Fruit fly (Drosophila melanogaster): ENCODE measurements around the gene lost.

Gene lost

dm6 chr3R:4387490-4387889 lies 15.4 kb upstream of the lost start, which contains the start of gene tub (continued):
- no peak for TF ChIP-seq ham (GFP tag; IDR thresholded peaks at IDR 0.05)
- peak; percentile 8 for TF ChIP-seq NK7.1 (GFP tag; optimal IDR thresholded peaks at IDR 0.05)
- no peak for TF ChIP-seq CG18619 (GFP tag; optimal IDR thresholded peaks at IDR 0.05)
- peak; percentile 1 for TF ChIP-seq chn (GFP tag; optimal IDR thresholded peaks at IDR 0.05)
- TF ChIP-seq CTCF (GFP tag; optimal IDR thresholded peaks at IDR 0.05), result peak; percentile 84
- no peak for TF ChIP-seq CG2202 (tag; optimal IDR thresholded peaks at IDR 0.05)
- TF ChIP-seq CG10462 (GFP tag; optimal IDR thresholded peaks at IDR 0.05), result no peak
- peak; percentile 34 for TF ChIP-seq Xrp1 (GFP tag; IDR thresholded peaks at IDR 0.05)
- TF ChIP-seq exex (tag; optimal IDR thresholded peaks at IDR 0.05), result no peak
- TF ChIP-seq CG34422 (GFP tag; IDR thresholded peaks at IDR 0.05), result no peak
- no peak for TF ChIP-seq HLH4C (GFP tag; IDR thresholded peaks at IDR 0.05; ENCODE audit: partially characterized antibody)
- TF ChIP-seq Ravus (GFP tag; IDR thresholded peaks at IDR 0.05), result no peak
- peak; percentile 36 for TF ChIP-seq CG10979 (tag; optimal IDR thresholded peaks at IDR 0.05)
- TF ChIP-seq gce (GFP tag; IDR thresholded peaks at IDR 0.05), result no peak
- no peak for TF ChIP-seq dati (GFP tag; IDR thresholded peaks at IDR 0.05)
- TF ChIP-seq Lpt (GFP tag; optimal IDR thresholded peaks at IDR 0.05), result no peak
- TF ChIP-seq Side (GFP tag; optimal IDR thresholded peaks at IDR 0.05), result no peak
- no peak for TF ChIP-seq CG10959 (GFP tag; IDR thresholded peaks at IDR 0.05)
- 0 out of 2 replicates have a peak, but pooled peaks have one; percentile 39 for TF ChIP-seq CG32767 (GFP tag; IDR thresholded peaks at IDR 0.05)
- no peak for TF ChIP-seq CG14860 (GFP tag; IDR thresholded peaks at IDR 0.05; ENCODE audit: partially characterized antibody)
- peak; percentile 73 for TF ChIP-seq CG15514 (GFP tag; optimal IDR thresholded peaks at IDR 0.05)
- TF ChIP-seq Antp (GFP tag; optimal IDR thresholded peaks at IDR 0.05), result peak; percentile 35
- TF ChIP-seq mld (GFP tag; IDR thresholded peaks at IDR 0.05; ENCODE audit: partially characterized antibody), result no peak
- TF ChIP-seq phol (tag; optimal IDR thresholded peaks at IDR 0.05), result peak; percentile 91
- TF ChIP-seq Dfd (GFP tag; optimal IDR thresholded peaks at IDR 0.05), result no peak
- TF ChIP-seq mirr (GFP tag; optimal IDR thresholded peaks at IDR 0.05), result no peak
- TF ChIP-seq ara (GFP tag; IDR thresholded peaks at IDR 0.05), result peak; percentile 6; the same call in 1 of the 2 replicates
- TF ChIP-seq Hsf (GFP tag; optimal IDR thresholded peaks at IDR 0.05), result peak; percentile 48
- TF ChIP-seq CG16815 (GFP tag; optimal IDR thresholded peaks at IDR 0.05), result no peak
- TF ChIP-seq Sin3A (optimal IDR thresholded peaks at IDR 0.05), result peak; percentile 16
- no peak for TF ChIP-seq cwo (GFP tag; optimal IDR thresholded peaks at IDR 0.05)
- TF ChIP-seq CG2889 (GFP tag; IDR thresholded peaks at IDR 0.05), result no peak
- peak; percentile 27 for TF ChIP-seq nerfin-1 (tag; optimal IDR thresholded peaks at IDR 0.05)
- peak; percentile 98 for TF ChIP-seq wek (GFP tag; optimal IDR thresholded peaks at IDR 0.05)
- TF ChIP-seq CG31388 (GFP tag; optimal IDR thresholded peaks at IDR 0.05), result peak; percentile 8
- TF ChIP-seq HLH54F (GFP tag; optimal IDR thresholded peaks at IDR 0.05), result peak; percentile 28
- peak; percentile 30 for TF ChIP-seq CG5245 (GFP tag; optimal IDR thresholded peaks at IDR 0.05)
- no peak for TF ChIP-seq ab (GFP tag; optimal IDR thresholded peaks at IDR 0.05)
- no peak for TF ChIP-seq kni (GFP tag; optimal IDR thresholded peaks at IDR 0.05)
- TF ChIP-seq cas (GFP tag; IDR thresholded peaks at IDR 0.05), result no peak
- TF ChIP-seq CG10543 (GFP tag; optimal IDR thresholded peaks at IDR 0.05), result peak; percentile 22
- peak; percentile 49 for TF ChIP-seq CoRest (tag; optimal IDR thresholded peaks at IDR 0.05)
- TF ChIP-seq CG18011 (GFP tag; optimal IDR thresholded peaks at IDR 0.05), result peak; percentile 4
- TF ChIP-seq Oli (tag; optimal IDR thresholded peaks at IDR 0.05), result no peak
- no peak for TF ChIP-seq CG18476 (GFP tag; optimal IDR thresholded peaks at IDR 0.05)
- TF ChIP-seq ewg (GFP tag; optimal IDR thresholded peaks at IDR 0.05), result peak; percentile 35
- peak; percentile 1 for TF ChIP-seq CG8089 (GFP tag; optimal IDR thresholded peaks at IDR 0.05)
- no peak for TF ChIP-seq Rx (GFP tag; IDR thresholded peaks at IDR 0.05)
- no peak for TF ChIP-seq CG8359 (GFP tag; optimal IDR thresholded peaks at IDR 0.05; ENCODE audit: borderline replicate concordance)
- TF ChIP-seq CG11398 (GFP tag; optimal IDR thresholded peaks at IDR 0.05), result peak; percentile 30
- TF ChIP-seq CG15073 (GFP tag; optimal IDR thresholded peaks at IDR 0.05), result no peak
- peak; percentile 47 for TF ChIP-seq CG3281 (GFP tag; optimal IDR thresholded peaks at IDR 0.05)

Measured in whole organism, embryonic.